Worm (Caenorhabditis elegans) whole organism, mixed stage, embryonic: ENCODE measurements around the gene F01D5.6.

Experiments
- M03D4.4 ChIP-seq: sonication (generic microtip); optimal IDR thresholded peaks from 2 replicates; lab custom pipeline; 2017; ENCODE audit warnings: mild to moderate bottlenecking, missing genetic modification characterization, missing compliant biosample characterization
- ceh-39 ChIP-seq: fragments of 150-350 bp; optimal IDR thresholded peaks from 2 replicates; lab custom pipeline; 2014; ENCODE audit warnings: missing biosample characterization, missing genetic modification characterization
- lsy-2 ChIP-seq: fragments of 150-350 bp; optimal IDR thresholded peaks from 2 replicates; lab custom pipeline; 2014; ENCODE audit warnings: missing biosample characterization, missing genetic modification characterization
- mab-5 ChIP-seq: fragments of 150-350 bp; optimal IDR thresholded peaks from 2 replicates; lab custom pipeline; 2014; ENCODE audit warnings: missing biosample characterization, missing genetic modification characterization
- nhr-237 ChIP-seq: fragments of 150-350 bp; optimal IDR thresholded peaks from 2 replicates; lab custom pipeline; 2014; ENCODE audit warnings: missing biosample characterization, missing genetic modification characterization
- nhr-28 ChIP-seq: fragments of 150-350 bp; optimal IDR thresholded peaks from 2 replicates; lab custom pipeline; 2014; ENCODE audit warnings: missing biosample characterization, missing genetic modification characterization
- snpc-4 ChIP-seq: fragments of 150-350 bp; optimal IDR thresholded peaks from 2 replicates; lab custom pipeline; 2014; ENCODE audit warnings: missing biosample characterization, missing genetic modification characterization
- ztf-11 ChIP-seq: fragments of 150-350 bp; optimal IDR thresholded peaks from 2 replicates; lab custom pipeline; 2014; ENCODE audit warnings: missing biosample characterization, missing genetic modification characterization

- TF ChIP-seq nhr-28 (tag; lab: Kevin White, UChicago) (no peak), ceh-39 (tag; lab: Kevin White, UChicago) (no peak), nhr-237 (tag; lab: Kevin White, UChicago) (no peak), snpc-4 (tag; lab: Kevin White, UChicago) (no peak), lsy-2 (tag; lab: Kevin White, UChicago) (no peak), mab-5 (tag; lab: Kevin White, UChicago) (no peak), M03D4.4 (tag; lab: Kevin White, UChicago) (no peak), ztf-11 (tag; lab: Kevin White, UChicago) (no peak)
Measured at ce11 chrII:14018192-14018591, 11.9 kb downstream of the F01D5.6 start.
